Worm (Caenorhabditis elegans): Measurements from ENCODE around the gene C56G2.15.
A peak's percentile ranks its signal among the peaks of the same experiment; 100 is the strongest.

The C56G2.15 gene

DNA sequence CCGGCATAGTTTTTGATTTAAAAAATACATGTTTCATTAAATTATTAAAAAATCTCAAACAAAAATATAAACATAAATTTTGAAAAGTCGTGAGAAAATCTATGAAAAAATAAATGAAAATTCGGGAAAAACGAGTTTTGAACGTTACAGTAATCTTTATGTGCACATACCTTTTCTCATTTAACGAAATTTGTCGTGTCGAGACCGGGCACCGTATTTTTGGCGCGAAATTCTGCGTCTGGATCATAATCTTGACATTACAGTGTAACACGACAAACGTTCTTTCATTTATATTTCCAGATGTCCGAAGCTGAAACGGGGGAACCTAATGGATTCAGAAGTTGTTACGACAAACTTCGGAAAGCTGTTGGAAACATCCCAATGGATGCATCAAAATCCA lies 21.8 kb upstream of the C56G2.15 start, which contains the start of gene C16A3.2:
Gene C16A3.2, plus strand, starts transcription at position 301 of the 400 bp plus-strand sequence.
- TF ChIP-seq ama-1 (optimal IDR thresholded peaks at IDR 0.05) (no peak), mxl-2 (GFP tag; conservative IDR thresholded peaks at IDR 0.05) (no peak), ZK546.5 (tag; optimal IDR thresholded peaks at IDR 0.05) (no peak), attf-4 (tag; optimal IDR thresholded peaks at IDR 0.05) (no peak), ceh-28 (tag; optimal IDR thresholded peaks at IDR 0.05) (no peak), spr-3 (GFP tag; optimal IDR thresholded peaks at IDR 0.05) (no peak), ZK337.2 (GFP tag; IDR thresholded peaks at IDR 0.05) (no peak), aly-2 (tag; optimal IDR thresholded peaks at IDR 0.05) (no peak), ceh-20 (GFP tag; IDR thresholded peaks at IDR 0.05) (no peak), F26F4.8 (GFP tag; conservative IDR thresholded peaks at IDR 0.05) (no peak), nhr-25 (tag; optimal IDR thresholded peaks at IDR 0.05; ENCODE audit: borderline replicate concordance, insufficient read depth) (no peak)

ce11 chrIII:6382987-6383602 lies 15.4 kb upstream of the C56G2.15 start, which contains the start of gene let-716:
Gene let-716 (plus strand): TSS chrIII:6383552.
- TF ChIP-seq sdz-12 (GFP tag; optimal IDR thresholded peaks at IDR 0.05) (no peak), ceh-82 (tag; optimal IDR thresholded peaks at IDR 0.05) (no peak), nhr-111 (GFP tag; optimal IDR thresholded peaks at IDR 0.05) (no peak), mes-2 (tag; optimal IDR thresholded peaks at IDR 0.05; ENCODE audit: poor library complexity, severe bottlenecking) (peak; percentile 40), nhr-28 (tag; optimal IDR thresholded peaks at IDR 0.05) (peak; percentile 5), mep-1 (tag; optimal IDR thresholded peaks at IDR 0.05) (peak; percentile 8), lin-39 (tag; optimal IDR thresholded peaks at IDR 0.05) (no peak), lin-38 (GFP tag; IDR thresholded peaks at IDR 0.05) (peak; percentile 39; the same call in 1 of the 2 replicates), dpl-1 (GFP tag; optimal IDR thresholded peaks at IDR 0.05) (peak; percentile 24), dve-1 (tag; optimal IDR thresholded peaks at IDR 0.05; ENCODE audit: insufficient read depth) (peak; percentile 19), hmg-1.1 (GFP tag; IDR thresholded peaks at IDR 0.05) (0 out of 2 replicates have a peak, but pooled peaks have one; percentile 46), unc-62 (GFP tag; optimal IDR thresholded peaks at IDR 0.05 in 1 of 2) (peak in 1 of 2 experiments; percentile 14), unc-62 (tag; optimal IDR thresholded peaks at IDR 0.05) (no peak), lsy-2 (tag; optimal IDR thresholded peaks at IDR 0.05) (peak; percentile 56 to 97), hif-1 (tag; optimal IDR thresholded peaks at IDR 0.05) (peak in 1 of 2 experiments; percentile 20), arid-1 (GFP tag; conservative IDR thresholded peaks at IDR 0.05) (no peak)

DNA sequence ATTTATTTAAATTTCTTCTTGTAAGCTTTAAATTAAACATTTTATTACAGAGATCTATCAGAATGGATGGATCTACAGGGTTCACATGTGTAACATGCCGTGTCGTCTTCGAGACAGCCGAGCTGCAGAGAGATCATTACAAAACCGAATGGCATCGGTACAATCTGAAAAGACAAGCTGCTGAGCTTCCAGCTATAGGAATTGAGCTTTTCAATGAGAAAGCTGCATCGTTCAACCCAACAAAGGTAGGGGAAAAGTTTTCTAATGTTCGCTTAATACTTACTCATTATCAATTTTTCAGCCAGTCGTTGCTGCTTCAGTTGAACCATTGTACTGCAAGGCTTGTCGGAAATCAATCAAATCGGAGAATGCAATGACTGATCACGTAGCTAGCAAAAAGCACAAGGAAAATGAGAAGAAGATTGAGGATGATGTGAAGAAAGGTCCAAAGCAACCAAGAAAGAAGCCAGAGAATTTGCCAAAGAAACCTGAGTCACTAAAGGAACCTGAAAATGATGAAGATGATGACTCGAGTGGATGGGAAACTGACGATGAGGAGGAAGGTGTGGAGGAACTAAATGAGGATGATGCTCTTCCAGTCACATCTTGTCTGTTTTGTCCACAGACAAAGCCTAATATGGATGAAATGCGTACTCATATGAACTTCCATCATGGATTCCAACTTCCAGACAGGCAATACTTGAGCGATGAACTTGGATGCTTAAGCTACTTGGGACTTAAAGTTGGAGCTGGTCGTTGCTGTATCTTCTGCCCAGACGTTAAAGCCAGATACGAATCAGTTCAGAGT lies 14.1 kb upstream of the C56G2.15 start, which contains the start of gene znf-622:
Gene znf-622, plus strand, starts transcription at position 51 of the 808 bp plus-strand sequence.
- TF ChIP-seq unc-62 (GFP tag; optimal IDR thresholded peaks at IDR 0.05 in 1 of 2) (peak in 1 of 2 experiments; percentile 91), unc-62 (tag; optimal IDR thresholded peaks at IDR 0.05) (no peak), vab-7 (GFP tag; IDR thresholded peaks at IDR 0.05) (no peak), ama-1 (optimal IDR thresholded peaks at IDR 0.05) (peak; percentile 14)

DNA sequence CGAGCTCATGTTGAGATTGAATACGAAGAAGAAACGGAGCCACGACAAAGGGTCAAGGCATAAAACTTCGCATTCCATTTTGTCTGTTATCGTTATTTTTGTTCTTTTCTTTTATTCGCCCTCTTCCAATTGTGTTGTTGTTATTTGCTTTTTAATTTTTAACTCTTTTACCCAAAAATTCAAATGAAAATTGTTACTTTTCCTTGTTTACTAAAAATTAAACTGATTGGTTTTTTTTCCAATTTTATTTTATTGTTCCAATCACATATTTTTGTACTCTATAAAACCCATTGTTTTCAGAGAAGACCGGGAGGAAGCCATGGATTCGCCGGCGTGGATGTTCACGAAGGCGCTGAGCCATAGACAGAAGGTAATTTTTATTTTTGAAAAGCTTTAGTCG lies 12.8 kb upstream of the C56G2.15 start, which contains the start of gene C16A3.5:
Gene C16A3.5, plus strand, starts transcription at position 301 of the 400 bp plus-strand sequence.
- TF ChIP-seq nhr-102 (tag; optimal IDR thresholded peaks at IDR 0.05) (no peak), ama-1 (optimal IDR thresholded peaks at IDR 0.05) (peak; percentile 55), lin-29 (GFP tag; IDR thresholded peaks at IDR 0.05) (no peak), skn-1 (tag; optimal IDR thresholded peaks at IDR 0.05) (no peak), snpc-4 (tag; optimal IDR thresholded peaks at IDR 0.05) (no peak)

Data from whole organism, L4 larva.